Fruit fly (Drosophila melanogaster) whole organism, embryonic: Measurements from ENCODE around the gene Cep290.

Experiments
- Ada2b ChIP-seq: fragments of 200-800 bp; sonication (Bioruptor generic); IDR thresholded peaks from 2 replicates; pipeline ENCODE4 v1.3.6; 2022; ENCODE audit warnings: missing biosample characterization, missing genetic modification characterization
- B-H1 ChIP-seq: fragments of 200-800 bp; sonication (Bioruptor generic); IDR thresholded peaks from 3 replicates; pipeline ENCODE4 v1.3.6; 2022; ENCODE audit warnings: missing biosample characterization, missing genetic modification characterization
- Blimp-1 ChIP-seq: fragments of 200-800 bp; sonication (Bioruptor generic); optimal IDR thresholded peaks from 3 replicates; lab custom pipeline; 2018; ENCODE audit warnings: missing biosample characterization, missing genetic modification characterization, mild to moderate bottlenecking, moderate library complexity, missing genetic modification reagents
- CG10321 ChIP-seq: fragments of 200-800 bp; sonication (Bioruptor generic); IDR thresholded peaks from 2 replicates; pipeline ENCODE4 v1.3.6; 2022; ENCODE audit warnings: missing biosample characterization, missing genetic modification characterization
- CG10543 ChIP-seq: fragments of 200-800 bp; sonication (Bioruptor generic); optimal IDR thresholded peaks from 3 replicates; lab custom pipeline; 2017; ENCODE audit warnings: missing biosample characterization, mild to moderate bottlenecking, missing genetic modification characterization, moderate library complexity
- CG12744 ChIP-seq: fragments of 200-800 bp; sonication (Bioruptor generic); optimal IDR thresholded peaks from 2 replicates; lab custom pipeline; 2016; ENCODE audit warnings: missing biosample characterization, missing genetic modification characterization
- CG16779 ChIP-seq: fragments of 200-800 bp; sonication (Bioruptor generic); IDR thresholded peaks from 2 replicates; pipeline ENCODE4 v1.3.6; 2022; ENCODE audit warnings: missing biosample characterization, missing genetic modification characterization
- CG17359 ChIP-seq: fragments of 200-800 bp; sonication (Bioruptor generic); optimal IDR thresholded peaks from 3 replicates; lab custom pipeline; 2018; ENCODE audit warnings: missing biosample characterization, mild to moderate bottlenecking, missing genetic modification characterization, moderate library complexity
- CG17912 ChIP-seq: fragments of 200-800 bp; sonication (Bioruptor generic); optimal IDR thresholded peaks from 2 replicates; lab custom pipeline; 2018; ENCODE audit warnings: missing biosample characterization, mild to moderate bottlenecking, missing genetic modification characterization
- CG18599 ChIP-seq: fragments of 200-800 bp; sonication (Bioruptor generic); optimal IDR thresholded peaks from 3 replicates; lab custom pipeline; 2017; ENCODE audit warnings: missing biosample characterization, missing genetic modification characterization, mild to moderate bottlenecking, moderate library complexity, missing genetic modification reagents
- CG2199 ChIP-seq: fragments of 200-800 bp; sonication (Bioruptor generic); IDR thresholded peaks from 3 replicates; pipeline ENCODE4 v1.3.6; 2022; ENCODE audit warnings: missing biosample characterization, missing genetic modification characterization
- CG2678 ChIP-seq: fragments of 200-800 bp; sonication (Bioruptor generic); optimal IDR thresholded peaks from 3 replicates; lab custom pipeline; 2019; ENCODE audit warnings: missing biosample characterization, mild to moderate bottlenecking, missing genetic modification characterization, moderate library complexity
- CG33557 ChIP-seq: fragments of 200-800 bp; sonication (Bioruptor generic); optimal IDR thresholded peaks from 2 replicates; lab custom pipeline; 2019; ENCODE audit warnings: missing biosample characterization, mild to moderate bottlenecking, missing genetic modification characterization, moderate library complexity
- CG34376 ChIP-seq: fragments of 200-800 bp; sonication (Bioruptor generic); optimal IDR thresholded peaks from 2 replicates; lab custom pipeline; 2018; ENCODE audit warnings: missing biosample characterization, mild to moderate bottlenecking, missing genetic modification characterization
- CG34422 ChIP-seq: fragments of 200-800 bp; sonication (Bioruptor generic); IDR thresholded peaks from 3 replicates; pipeline ENCODE4 v1.3.6; 2022; ENCODE audit warnings: missing biosample characterization, missing genetic modification characterization
- CG7786 ChIP-seq: fragments of 200-800 bp; sonication (Bioruptor generic); optimal IDR thresholded peaks from 2 replicates; lab custom pipeline; 2016; ENCODE audit warnings: missing biosample characterization, missing genetic modification characterization
- D19A ChIP-seq: fragments of 200-800 bp; optimal IDR thresholded peaks from 3 replicates; lab custom pipeline; 2019; ENCODE audit warnings: missing biosample characterization, mild to moderate bottlenecking, missing genetic modification characterization, moderate library complexity
- Ets65A ChIP-seq: fragments of 200-800 bp; sonication (Bioruptor generic); peaks from one replicate; lab custom pipeline; 2016; ENCODE audit warnings: missing biosample characterization, missing genetic modification characterization
- GATAe ChIP-seq: fragments of 200-800 bp; sonication (Bioruptor generic); conservative IDR thresholded peaks from 2 replicates; pipeline ENCODE4 v1.3.6; 2022; ENCODE audit warnings: missing biosample characterization, missing genetic modification characterization
- Gug ChIP-seq: fragments of 200-800 bp; sonication (Bioruptor generic); IDR thresholded peaks from 4 replicates; pipeline ENCODE4 v1.3.6; 2022; ENCODE audit warnings: missing biosample characterization, missing genetic modification characterization
- HLH3B ChIP-seq: fragments of 200-800 bp; sonication (Bioruptor generic); IDR thresholded peaks from 2 replicates; pipeline ENCODE4 v1.3.6; 2022; ENCODE audit warnings: missing biosample characterization, missing genetic modification characterization
- Hey ChIP-seq: fragments of 200-800 bp; sonication (Bioruptor generic); optimal IDR thresholded peaks from 3 replicates; lab custom pipeline; 2018; ENCODE audit warnings: missing biosample characterization, mild to moderate bottlenecking, missing genetic modification characterization
- HmgZ ChIP-seq: fragments of 200-800 bp; sonication (Bioruptor generic); optimal IDR thresholded peaks from 2 replicates; lab custom pipeline; 2018; ENCODE audit warnings: missing biosample characterization, mild to moderate bottlenecking, missing genetic modification characterization
- Hr78 ChIP-seq, 2 experiments: fragments of 200-800 bp in 1 of 2; fragments of >200 bp in 1 of 2; sonication (Bioruptor generic) in 1 of 2; optimal IDR thresholded peaks; 2 replicates each; lab custom pipeline; 2017 to 2019; ENCODE audit warnings: missing biosample characterization in 2 of 2, missing genetic modification characterization in 2 of 2, mild to moderate bottlenecking in 1 of 2, moderate library complexity in 1 of 2
- Med ChIP-seq: fragments of 200-800 bp; sonication (Bioruptor generic); peaks from one replicate; lab custom pipeline; 2016; ENCODE audit warnings: missing biosample characterization, missing genetic modification characterization, mild to moderate bottlenecking, inconsistent platforms, moderate library complexity
- NfI ChIP-seq: fragments of 200-800 bp; sonication (Bioruptor generic); optimal IDR thresholded peaks from 3 replicates; lab custom pipeline; 2018; ENCODE audit warnings: missing biosample characterization, mild to moderate bottlenecking, missing genetic modification characterization, moderate library complexity
- Rfx ChIP-seq: fragments of 200-800 bp; sonication (Bioruptor generic); IDR thresholded peaks from 2 replicates; pipeline ENCODE4 v1.3.6; 2022; ENCODE audit warnings: missing biosample characterization, missing genetic modification characterization
- Sry-β ChIP-seq: fragments of 200-800 bp; sonication (Bioruptor generic); optimal IDR thresholded peaks from 2 replicates; lab custom pipeline; 2018; ENCODE audit warnings: missing biosample characterization, mild to moderate bottlenecking, missing genetic modification characterization, moderate library complexity
- amos ChIP-seq: fragments of 200-800 bp; sonication (Bioruptor generic); IDR thresholded peaks from 2 replicates; pipeline ENCODE4 v1.3.6; 2022; ENCODE audit warnings: missing biosample characterization, missing genetic modification characterization; ENCODE audit not compliant: partially characterized antibody
- chinmo ChIP-seq: fragments of 200-800 bp; sonication (Bioruptor generic); IDR thresholded peaks from 4 replicates; pipeline ENCODE4 v1.3.6; 2022; ENCODE audit warnings: missing biosample characterization, missing genetic modification characterization; ENCODE audit not compliant: partially characterized antibody
- esg ChIP-seq: fragments of 200-800 bp; sonication (Bioruptor generic); conservative IDR thresholded peaks from 2 replicates; pipeline ENCODE4 v1.3.6; 2022; ENCODE audit warnings: missing biosample characterization, missing genetic modification characterization
- exex ChIP-seq: fragments of 200-800 bp; sonication (Bioruptor generic); optimal IDR thresholded peaks from 4 replicates; lab custom pipeline; 2018; ENCODE audit warnings: missing biosample characterization, mild to moderate bottlenecking, missing genetic modification characterization, moderate library complexity
- eyg ChIP-seq: fragments of 200-800 bp; sonication (Bioruptor generic); optimal IDR thresholded peaks from 3 replicates; lab custom pipeline; 2016; ENCODE audit warnings: missing biosample characterization, missing genetic modification characterization
- gce ChIP-seq: fragments of 200-800 bp; sonication (Bioruptor generic); IDR thresholded peaks from 3 replicates; pipeline ENCODE4 v1.3.6; 2022; ENCODE audit warnings: missing biosample characterization, missing genetic modification characterization
- grn ChIP-seq: fragments of 200-800 bp; sonication (Bioruptor generic); optimal IDR thresholded peaks from 3 replicates; lab custom pipeline; 2017; ENCODE audit warnings: missing biosample characterization, missing genetic modification characterization
- lab ChIP-seq: fragments of 200-800 bp; sonication (Bioruptor generic); optimal IDR thresholded peaks from 3 replicates; lab custom pipeline; 2017; ENCODE audit warnings: missing biosample characterization, missing genetic modification characterization, mild to moderate bottlenecking, moderate library complexity, missing genetic modification reagents
- lbe ChIP-seq: fragments of 200-800 bp; sonication (Bioruptor generic); optimal IDR thresholded peaks from 2 replicates; lab custom pipeline; 2016; ENCODE audit warnings: missing biosample characterization, mild to moderate bottlenecking, missing genetic modification characterization
- prd ChIP-seq, 3 experiments: fragments of >200 bp in 2 of 3; fragments of 200-800 bp in 1 of 3; sonication (Bioruptor generic) in 1 of 3; optimal IDR thresholded peaks in 2 of 3; IDR thresholded peaks in 1 of 3; 2 replicates in 2 of 3; 3 replicates in 1 of 3; pipeline versions ENCODE4 v1.3.6 to Lab custom; 2017 to 2022; ENCODE audit warnings: missing biosample characterization in 1 of 3, missing genetic modification characterization in 1 of 3
- ranshi ChIP-seq: fragments of 200-800 bp; sonication (Bioruptor generic); IDR thresholded peaks from 2 replicates; pipeline ENCODE4 v1.3.6; 2022; ENCODE audit warnings: missing biosample characterization, missing genetic modification characterization
- sens ChIP-seq: fragments of 200-800 bp; sonication (Bioruptor generic); peaks from one replicate; lab custom pipeline; 2016; ENCODE audit warnings: missing biosample characterization, missing genetic modification characterization
- vnd ChIP-seq: fragments of 200-800 bp; sonication (Bioruptor generic); IDR thresholded peaks from 3 replicates; pipeline ENCODE4 v1.3.6; 2022; ENCODE audit warnings: missing biosample characterization, missing genetic modification characterization; ENCODE audit not compliant: partially characterized antibody
- wek ChIP-seq: fragments of 200-800 bp; sonication (Bioruptor generic); optimal IDR thresholded peaks from 3 replicates; lab custom pipeline; 2018; ENCODE audit warnings: missing biosample characterization, mild to moderate bottlenecking, missing genetic modification characterization, moderate library complexity
- z ChIP-seq: fragments of 200-800 bp; sonication (Bioruptor generic); IDR thresholded peaks from 3 replicates; pipeline ENCODE4 v1.3.6; 2022; ENCODE audit warnings: missing biosample characterization, missing genetic modification characterization

Cep290 gene

dm6 chr3L:872389-872972 is 28.8 kb downstream of the Cep290 start (continued):
- TF ChIP-seq NfI (GFP tag; lab: Kevin White, UChicago) (no peak), CG2199 (no peak), prd (optimal IDR thresholded peaks at IDR 0.05; lab: Kevin White, UChicago) (no peak), prd (GFP tag; IDR thresholded peaks at IDR 0.05; lab: Robert Waterston, UW) (peak; percentile 69), gce (GFP tag; lab: Robert Waterston, UW) (no peak), CG17359 (tag; lab: Kevin White, UChicago) (no peak), eyg (GFP tag; lab: Kevin White, UChicago) (no peak)

- TF ChIP-seq sens (GFP tag; lab: Kevin White, UChicago), result peak; percentile 7
- no peak for TF ChIP-seq Ada2b (GFP tag; lab: Robert Waterston, UW)
- TF ChIP-seq D19A (tag; lab: Kevin White, UChicago), result peak; percentile 89
- no peak for TF ChIP-seq CG2199
- no peak for TF ChIP-seq CG7786 (GFP tag; lab: Kevin White, UChicago)
Observed at dm6 chr3L:875416-876011, 31.8 kb downstream of the Cep290 start.

- TF ChIP-seq Hr78 (GFP tag; optimal IDR thresholded peaks at IDR 0.05; lab: Kevin White, UChicago) (no peak), Med (GFP tag; lab: Kevin White, UChicago) (peak; percentile 49), lab (GFP tag; lab: Kevin White, UChicago) (peak; percentile 44), z (0 out of 3 replicates have a peak, but pooled peaks have one; percentile 48), CG34422 (GFP tag; lab: Robert Waterston, UW) (0 out of 3 replicates have a peak, but pooled peaks have one; percentile 15), sens (GFP tag; lab: Kevin White, UChicago) (peak; percentile 56), Ets65A (GFP tag; lab: Kevin White, UChicago) (peak; percentile 88), HLH3B (peak; percentile 5; the same call in 1 of the 2 replicates), Sry-β (GFP tag; lab: Kevin White, UChicago) (no peak), lbe (no peak), ranshi (GFP tag; lab: Robert Waterston, UW) (peak; percentile 27; the same call in 1 of the 2 replicates), Gug (GFP tag; lab: Robert Waterston, UW) (no peak), CG2678 (tag; lab: Kevin White, UChicago) (no peak), wek (GFP tag; lab: Kevin White, UChicago) (peak; percentile 69)
- TF ChIP-seq, all 482 proteins: peak for 9
Observed at dm6 chr3L:876087-876486, 32.4 kb downstream of the Cep290 start.

dm6 chr3L:876656-877055 is 32.9 kb downstream of the Cep290 start:
- peak; percentile 62 for TF ChIP-seq lab (GFP tag; lab: Kevin White, UChicago)
- TF ChIP-seq vnd (GFP tag; lab: Robert Waterston, UW), result peak; percentile 55; the same call in 2 of the 3 replicates
- peak; percentile 13 for TF ChIP-seq grn
- no peak for TF ChIP-seq CG12744 (GFP tag; lab: Kevin White, UChicago)
- 0 out of 2 replicates have a peak, but pooled peaks have one; percentile 15 for TF ChIP-seq CG16779 (GFP tag; lab: Robert Waterston, UW)
- no peak for TF ChIP-seq Rfx
- 0 out of 4 replicates have a peak, but pooled peaks have one; percentile 5 for TF ChIP-seq chinmo
- peak; percentile 7 for TF ChIP-seq HmgZ (tag; lab: Kevin White, UChicago)
- peak; percentile 14 for TF ChIP-seq CG17912 (GFP tag; lab: Kevin White, UChicago)
- peak; percentile 85 for TF ChIP-seq CG34376 (GFP tag; lab: Kevin White, UChicago)
- TF ChIP-seq Blimp-1, result no peak
- no peak for TF ChIP-seq amos (GFP tag; lab: Robert Waterston, UW)
- TF ChIP-seq CG18599, result peak; percentile 25
- TF ChIP-seq esg (GFP tag; lab: Robert Waterston, UW), result no peak
- TF ChIP-seq GATAe (GFP tag; lab: Robert Waterston, UW), result peak; percentile 46; the same call in 1 of the 2 replicates
- TF ChIP-seq CG33557 (GFP tag; lab: Kevin White, UChicago), result no peak
- TF ChIP-seq Hey (tag; lab: Kevin White, UChicago), result peak; percentile 4
- no peak for TF ChIP-seq CG10321 (GFP tag; lab: Robert Waterston, UW)
- TF ChIP-seq exex (tag; lab: Kevin White, UChicago), result peak; percentile 93
- peak; percentile 16 for TF ChIP-seq CG10543 (GFP tag; lab: Kevin White, UChicago)
- TF ChIP-seq B-H1 (GFP tag; lab: Robert Waterston, UW), result no peak
